Worm (Caenorhabditis elegans): ENCODE measurements around the gene C07G1.6.
A peak's percentile ranks its signal among the peaks of the same experiment; 100 is the strongest.

Gene C07G1.6

DNA sequence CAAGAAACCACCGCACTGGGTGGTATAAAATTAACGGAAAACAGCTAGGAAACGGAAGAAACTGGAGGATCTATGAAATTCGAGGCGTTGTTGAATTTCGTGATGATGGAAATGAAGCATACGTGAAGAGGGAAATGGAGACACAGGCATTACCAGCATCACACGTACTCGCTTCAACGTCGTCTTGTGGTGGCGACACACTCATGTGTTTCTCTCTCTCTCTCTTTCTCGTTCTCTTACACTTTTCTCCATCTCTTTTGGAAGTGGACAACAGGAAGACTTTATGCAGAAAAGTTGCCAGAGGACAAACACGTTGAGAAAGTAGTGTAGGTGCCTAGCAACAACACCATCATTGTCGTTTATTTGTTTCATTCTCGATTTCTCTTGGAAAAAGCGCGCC is 22.2 kb upstream of the C07G1.6 start:
- TF ChIP-seq gei-8 (GFP tag; optimal IDR thresholded peaks at IDR 0.05) (no peak), tag-97 (GFP tag; IDR thresholded peaks at IDR 0.05) (no peak), mxl-3 (GFP tag; optimal IDR thresholded peaks at IDR 0.05) (peak; percentile 81), daf-16 (GFP tag; optimal IDR thresholded peaks at IDR 0.05) (no peak), daf-16 (tag; optimal IDR thresholded peaks at IDR 0.05) (peak; percentile 13), T26A8.4 (GFP tag; IDR thresholded peaks at IDR 0.05) (no peak), hlh-30 (tag; optimal IDR thresholded peaks at IDR 0.05; ENCODE audit: insufficient read depth) (peak; percentile 95), mep-1 (tag; optimal IDR thresholded peaks at IDR 0.05) (peak; percentile 5), nhr-11 (tag; optimal IDR thresholded peaks at IDR 0.05) (peak; percentile 22), aly-2 (tag; optimal IDR thresholded peaks at IDR 0.05) (no peak), dpl-1 (GFP tag; optimal IDR thresholded peaks at IDR 0.05) (no peak), Y75B8A.6 (GFP tag; IDR thresholded peaks at IDR 0.05) (no peak), jun-1 (tag; optimal IDR thresholded peaks at IDR 0.05) (no peak), mdl-1 (tag; optimal IDR thresholded peaks at IDR 0.05) (peak in 1 of 2 experiments; percentile 72), ceh-32 (tag; optimal IDR thresholded peaks at IDR 0.05; ENCODE audit: poor library complexity) (no peak), hmg-1.1 (GFP tag; IDR thresholded peaks at IDR 0.05) (0 out of 2 replicates have a peak, but pooled peaks have one; percentile 15), nhr-28 (tag; optimal IDR thresholded peaks at IDR 0.05) (peak; percentile 41), lsy-2 (tag; optimal IDR thresholded peaks at IDR 0.05) (peak in 1 of 2 experiments; percentile 38), mdt-29 (GFP tag; IDR thresholded peaks at IDR 0.05) (no peak), hlh-11 (tag; optimal IDR thresholded peaks at IDR 0.05) (peak; percentile 25), lin-15B (tag; optimal IDR thresholded peaks at IDR 0.05) (no peak), F49E8.2 (tag; optimal IDR thresholded peaks at IDR 0.05; ENCODE audit: borderline replicate concordance) (no peak), dmd-6 (GFP tag; IDR thresholded peaks at IDR 0.05) (0 out of 2 replicates have a peak, but pooled peaks have one; percentile 10), zag-1 (tag; optimal IDR thresholded peaks at IDR 0.05) (no peak), nhr-77 (tag; optimal IDR thresholded peaks at IDR 0.05) (peak; percentile 19)

DNA sequence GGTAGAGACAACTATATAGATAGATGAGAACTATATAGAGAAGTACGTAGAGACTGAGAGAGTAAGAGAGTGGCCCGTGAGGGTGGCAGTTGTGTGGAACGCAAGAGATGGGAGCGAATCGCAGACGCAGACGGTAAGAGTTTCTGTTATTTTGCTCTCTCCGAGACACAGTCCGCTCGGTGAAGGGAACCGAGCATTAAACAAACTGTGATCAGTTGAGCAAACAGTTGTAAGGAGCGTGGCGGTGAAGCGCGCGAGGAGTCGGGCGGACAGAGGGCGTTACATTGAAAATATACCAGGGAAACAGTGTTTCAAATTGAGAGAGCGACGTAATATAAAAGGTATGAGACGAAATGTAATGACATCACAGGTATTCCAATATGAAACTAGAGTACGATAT is 19.3 kb upstream of the C07G1.6 start:
- TF ChIP-seq D1046.2 (GFP tag; IDR thresholded peaks at IDR 0.05) (no peak), nhr-111 (GFP tag; optimal IDR thresholded peaks at IDR 0.05) (no peak), duxl-1 (tag; optimal IDR thresholded peaks at IDR 0.05; ENCODE audit: poor library complexity) (no peak), nhr-41 (GFP tag; IDR thresholded peaks at IDR 0.05) (no peak), hmg-1.1 (GFP tag; IDR thresholded peaks at IDR 0.05) (peak; percentile 53), zip-2 (tag; optimal IDR thresholded peaks at IDR 0.05) (no peak), madf-5 (GFP tag; IDR thresholded peaks at IDR 0.05) (no peak), nhr-11 (tag; optimal IDR thresholded peaks at IDR 0.05) (no peak), nhr-77 (tag; optimal IDR thresholded peaks at IDR 0.05) (peak; percentile 33), lir-3 (tag; optimal IDR thresholded peaks at IDR 0.05) (no peak), dpl-1 (GFP tag; optimal IDR thresholded peaks at IDR 0.05) (no peak), tag-97 (GFP tag; IDR thresholded peaks at IDR 0.05) (no peak), Y48G9A.11 (GFP tag; IDR thresholded peaks at IDR 0.05) (no peak), php-3 (GFP tag; IDR thresholded peaks at IDR 0.05) (peak; percentile 64; the same call in 1 of the 2 replicates), dve-1 (tag; optimal IDR thresholded peaks at IDR 0.05; ENCODE audit: insufficient read depth) (peak; percentile 78), ceh-44 (GFP tag; IDR thresholded peaks at IDR 0.05) (no peak), Y5F2A.4 (GFP tag; optimal IDR thresholded peaks at IDR 0.05) (no peak), egl-27 (tag; optimal IDR thresholded peaks at IDR 0.05) (no peak), daf-16 (GFP tag; optimal IDR thresholded peaks at IDR 0.05) (no peak), daf-16 (tag; optimal IDR thresholded peaks at IDR 0.05) (peak; percentile 89), hlh-11 (tag; optimal IDR thresholded peaks at IDR 0.05) (peak; percentile 96), F37D6.2 (tag; optimal IDR thresholded peaks at IDR 0.05) (no peak), rbr-2 (tag; optimal IDR thresholded peaks at IDR 0.05) (peak; percentile 48), arid-1 (GFP tag; conservative IDR thresholded peaks at IDR 0.05) (peak; percentile 44; the same call in 1 of the 2 replicates), nhr-237 (tag; optimal IDR thresholded peaks at IDR 0.05) (no peak), F49E8.2 (tag; optimal IDR thresholded peaks at IDR 0.05; ENCODE audit: borderline replicate concordance) (no peak), nhr-48 (tag; optimal IDR thresholded peaks at IDR 0.05) (peak; percentile 82), mdl-1 (tag; optimal IDR thresholded peaks at IDR 0.05) (peak in 1 of 2 experiments; percentile 35), unc-130 (GFP tag; optimal IDR thresholded peaks at IDR 0.05) (no peak), daf-12 (tag; optimal IDR thresholded peaks at IDR 0.05) (no peak), nhr-76 (tag; optimal IDR thresholded peaks at IDR 0.05) (no peak), F10B5.3 (tag; optimal IDR thresholded peaks at IDR 0.05) (no peak), zfp-2 (tag; optimal IDR thresholded peaks at IDR 0.05) (no peak), Y105C5A.15 (GFP tag; IDR thresholded peaks at IDR 0.05) (no peak), ceh-32 (tag; optimal IDR thresholded peaks at IDR 0.05; ENCODE audit: poor library complexity) (no peak)

Measured in whole organism, L4 larva.